Worm (Caenorhabditis elegans) whole organism, L1 larva: Measurements from ENCODE around the gene hbl-1.

ENCODE experiments used
- C04F5.9 ChIP-seq: sonication (generic microtip); optimal IDR thresholded peaks from 2 replicates; lab custom pipeline; 2016; ENCODE audit warnings: missing genetic modification characterization, missing compliant biosample characterization
- F16B12.6 ChIP-seq: fragments of 150-350 bp; optimal IDR thresholded peaks from 2 replicates; lab custom pipeline; 2014; ENCODE audit warnings: missing biosample characterization, missing genetic modification characterization
- Y116A8C.19 ChIP-seq: sonication (generic microtip); optimal IDR thresholded peaks from 2 replicates; lab custom pipeline; 2016; ENCODE audit warnings: missing compliant biosample characterization, missing genetic modification characterization, borderline replicate concordance
- aha-1 ChIP-seq: fragments of 150-350 bp; optimal IDR thresholded peaks from 2 replicates; lab custom pipeline; 2014; ENCODE audit warnings: missing biosample characterization, missing genetic modification characterization
- alr-1 ChIP-seq: fragments of 200-800 bp; sonication (Bioruptor generic); optimal IDR thresholded peaks from 2 replicates; lab custom pipeline; 2018; ENCODE audit warnings: borderline replicate concordance, mild to moderate bottlenecking, missing genetic modification characterization, missing compliant biosample characterization
- aly-2 ChIP-seq: fragments of 150-350 bp; optimal IDR thresholded peaks from 2 replicates; lab custom pipeline; 2014; ENCODE audit warnings: missing biosample characterization, missing genetic modification characterization
- ama-1 ChIP-seq: fragments of 150-350 bp; optimal IDR thresholded peaks from 2 replicates; lab custom pipeline; 2014
- ceh-82 ChIP-seq, 3 experiments: fragments of 150-350 bp in 1 of 3; sonication (generic microtip) in 2 of 3; optimal IDR thresholded peaks; 2 replicates each; lab custom pipeline; 2014 to 2017; ENCODE audit warnings: missing biosample characterization in 3 of 3, missing genetic modification characterization in 3 of 3
- egl-13 ChIP-seq: sonication (generic microtip); optimal IDR thresholded peaks from 2 replicates; lab custom pipeline; 2016; ENCODE audit warnings: missing genotype, missing genetic modification reagents, missing genetic modification characterization, missing compliant biosample characterization
- elt-2 ChIP-seq: sonication (generic microtip); optimal IDR thresholded peaks from 2 replicates; lab custom pipeline; 2016; ENCODE audit warnings: missing genetic modification characterization, mild to moderate bottlenecking, inconsistent platforms, missing compliant biosample characterization, missing genetic modification reagents
- fkh-10 ChIP-seq: sonication (generic microtip); optimal IDR thresholded peaks from 2 replicates; lab custom pipeline; 2017; ENCODE audit warnings: missing biosample characterization, missing genetic modification reagents, missing genetic modification characterization
- grh-1 ChIP-seq: fragments of 200-800 bp; sonication (Bioruptor generic); IDR thresholded peaks from 2 replicates; pipeline ENCODE4 v1.3.6; 2022; ENCODE audit warnings: missing genetic modification reagents, missing genetic modification characterization, missing compliant biosample characterization
- lin-14 ChIP-seq: fragments of 200-800 bp; sonication (Bioruptor generic); optimal IDR thresholded peaks from 2 replicates; lab custom pipeline; 2018; ENCODE audit warnings: mild to moderate bottlenecking, missing genetic modification characterization, moderate library complexity, missing compliant biosample characterization
- lin-35 ChIP-seq, 2 experiments: fragments of 150-350 bp; optimal IDR thresholded peaks; 2 replicates each; lab custom pipeline; 2014; ENCODE audit warnings: missing biosample characterization in 2 of 2, missing genetic modification characterization in 2 of 2, missing genetic modification reagents in 2 of 2
- lsy-2 ChIP-seq, 2 experiments: fragments of 150-350 bp; optimal IDR thresholded peaks; 2 replicates each; lab custom pipeline; 2014; ENCODE audit warnings: missing biosample characterization in 2 of 2, missing genetic modification characterization in 2 of 2
- nhr-12 ChIP-seq: sonication (generic microtip); optimal IDR thresholded peaks from 2 replicates; lab custom pipeline; 2017; ENCODE audit warnings: missing biosample characterization, missing genetic modification characterization
- nhr-20 ChIP-seq: sonication (generic microtip); optimal IDR thresholded peaks from 2 replicates; lab custom pipeline; 2016; ENCODE audit warnings: mild to moderate bottlenecking, missing genetic modification characterization, missing compliant biosample characterization
- nhr-47 ChIP-seq: sonication (generic microtip); optimal IDR thresholded peaks from 2 replicates; lab custom pipeline; 2016; ENCODE audit warnings: mild to moderate bottlenecking, missing genetic modification characterization, moderate library complexity, missing compliant biosample characterization
- nhr-77 ChIP-seq: fragments of 150-350 bp; optimal IDR thresholded peaks from 2 replicates; lab custom pipeline; 2014; ENCODE audit warnings: missing biosample characterization, missing genetic modification characterization
- nhr-84 ChIP-seq: sonication (generic microtip); optimal IDR thresholded peaks from 2 replicates; lab custom pipeline; 2017; ENCODE audit warnings: missing biosample characterization, missing genetic modification characterization
- nhr-85 ChIP-seq: sonication (generic microtip); peaks from one replicate; lab custom pipeline; 2016; ENCODE audit warnings: missing genetic modification characterization, inconsistent platforms, missing compliant biosample characterization
- pqm-1 ChIP-seq: sonication (generic microtip); optimal IDR thresholded peaks from 3 replicates; lab custom pipeline; 2017; ENCODE audit warnings: missing biosample characterization, missing genetic modification characterization
- rnt-1 ChIP-seq: sonication (generic microtip); optimal IDR thresholded peaks from 2 replicates; lab custom pipeline; 2016; ENCODE audit warnings: mild to moderate bottlenecking, missing genetic modification characterization, moderate library complexity, missing compliant biosample characterization
- skn-1 ChIP-seq: fragments of 150-350 bp; optimal IDR thresholded peaks from 2 replicates; lab custom pipeline; 2014; ENCODE audit warnings: missing biosample characterization, missing genetic modification characterization
- swsn-7 ChIP-seq: sonication (generic microtip); optimal IDR thresholded peaks from 2 replicates; lab custom pipeline; 2016; ENCODE audit warnings: missing genetic modification characterization, missing compliant biosample characterization
- unc-98 ChIP-seq: fragments of 200-800 bp; sonication (Bioruptor generic); IDR thresholded peaks from 2 replicates; pipeline ENCODE4 v1.3.6; 2022; ENCODE audit warnings: missing genetic modification characterization, missing compliant biosample characterization
- zag-1 ChIP-seq: fragments of 150-350 bp; optimal IDR thresholded peaks from 2 replicates; lab custom pipeline; 2014; ENCODE audit warnings: missing biosample characterization, missing genetic modification characterization
- ztf-4 ChIP-seq: fragments of 150-350 bp; optimal IDR thresholded peaks from 2 replicates; lab custom pipeline; 2014; ENCODE audit warnings: missing biosample characterization, missing genetic modification characterization

Gene hbl-1

DNA sequence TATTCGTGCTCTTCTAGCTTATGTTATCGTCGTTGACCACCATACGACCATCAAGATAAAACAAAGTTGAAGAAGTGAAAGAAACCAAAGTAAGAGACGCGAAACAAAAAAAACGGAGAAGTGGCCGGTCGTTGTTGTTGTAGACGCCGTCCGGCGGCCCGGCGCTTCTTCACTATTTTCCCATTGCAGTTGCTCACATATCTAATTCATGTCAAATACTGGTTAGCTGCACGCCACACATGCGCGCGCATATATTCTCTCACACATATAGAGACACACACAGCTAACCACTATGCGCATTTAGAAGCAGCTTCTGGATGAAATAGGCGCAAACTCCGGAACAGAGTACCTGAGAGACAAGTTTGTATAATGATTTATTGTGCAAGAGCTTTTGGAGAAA, 46.1 kb downstream of the hbl-1 start:
- no peak for TF ChIP-seq swsn-7 (tag; lab: Kevin White, UChicago)
- TF ChIP-seq ceh-82 (tag; optimal IDR thresholded peaks at IDR 0.05; lab: Kevin White, UChicago), result peak in 1 of 3 experiments; percentile 26
- no peak for TF ChIP-seq nhr-85
- TF ChIP-seq lin-14 (GFP tag; lab: Kevin White, UChicago), result peak; percentile 53
- no peak for TF ChIP-seq ztf-4 (tag; lab: Kevin White, UChicago)
- peak; percentile 4 for TF ChIP-seq egl-13
- no peak for TF ChIP-seq aly-2 (tag; lab: Kevin White, UChicago)
- TF ChIP-seq F16B12.6, result no peak
- no peak for TF ChIP-seq nhr-20
- no peak for TF ChIP-seq zag-1 (tag; lab: Kevin White, UChicago)
- no peak for TF ChIP-seq ama-1
- no peak for TF ChIP-seq unc-98 (GFP tag; lab: Robert Waterston, UW)
- TF ChIP-seq pqm-1, result no peak

- TF ChIP-seq pqm-1 (no peak), fkh-10 (GFP tag; lab: Kevin White, UChicago) (peak; percentile 9), lin-14 (GFP tag; lab: Kevin White, UChicago) (peak; percentile 44)
- TF ChIP-seq, all 84 proteins: peak for 2
Observed at ce11 chrX:5869603-5870002, 47.7 kb downstream of the hbl-1 start.

DNA sequence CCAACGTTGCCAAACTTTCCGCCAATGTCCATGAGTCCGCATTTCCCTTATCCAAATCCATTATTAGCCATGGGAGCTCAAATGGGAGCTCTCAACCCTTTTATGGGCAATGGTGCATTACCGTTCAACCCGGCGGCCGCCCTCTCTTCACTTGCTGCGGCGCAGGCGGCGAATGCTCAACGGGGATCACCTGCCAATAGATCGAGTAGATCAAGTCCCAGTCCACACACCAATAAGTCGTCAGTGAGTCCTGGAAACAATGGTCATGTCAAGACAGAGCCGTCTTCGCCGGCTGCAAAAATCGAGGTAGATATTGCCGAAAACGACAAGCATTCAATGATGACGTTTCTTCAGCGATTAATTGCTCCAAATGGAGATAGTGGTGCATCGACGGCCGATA, 50.2 kb downstream of the hbl-1 start:
- TF ChIP-seq aha-1 (tag; lab: Kevin White, UChicago) (no peak), lsy-2 (tag; optimal IDR thresholded peaks at IDR 0.05; lab: Kevin White, UChicago) (no peak), fkh-10 (GFP tag; lab: Kevin White, UChicago) (no peak), nhr-84 (tag; lab: Kevin White, UChicago) (no peak), C04F5.9 (tag; lab: Kevin White, UChicago) (no peak), nhr-77 (no peak), rnt-1 (no peak), grh-1 (no peak)

- TF ChIP-seq Y116A8C.19 (tag; lab: Kevin White, UChicago) (no peak), F16B12.6 (no peak), nhr-12 (no peak), nhr-20 (no peak), skn-1 (tag; lab: Kevin White, UChicago) (no peak), elt-2 (tag; lab: Kevin White, UChicago) (no peak), nhr-47 (tag; lab: Kevin White, UChicago) (no peak), alr-1 (tag; lab: Kevin White, UChicago) (no peak), swsn-7 (tag; lab: Kevin White, UChicago) (no peak)
Observed at ce11 chrX:5875567-5875966, 53.6 kb downstream of the hbl-1 start, which contains the start of gene F49E10.4. TSS of gene F49E10.4 (plus strand) at chrX:5875867.

DNA sequence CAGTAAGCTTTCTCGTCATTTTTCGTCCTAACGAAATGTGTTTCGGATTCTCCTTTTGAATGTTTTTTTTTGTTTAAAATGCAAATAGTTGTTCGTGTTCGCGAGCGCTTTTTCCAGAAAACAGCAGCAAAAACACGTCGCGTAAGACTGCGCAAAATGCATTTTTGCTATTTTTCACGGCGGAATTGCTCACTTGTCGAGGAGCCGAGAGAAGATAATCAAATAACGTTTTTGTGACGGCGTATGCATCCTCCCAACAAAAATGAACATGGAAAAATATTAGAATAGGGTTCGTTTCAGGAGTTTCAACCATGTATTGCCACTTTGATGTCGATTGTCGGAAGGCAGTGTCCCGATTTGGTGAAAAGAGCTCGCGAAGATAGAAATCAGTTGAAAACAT, 55.1 kb downstream of the hbl-1 start:
- peak; percentile 28 for TF ChIP-seq fkh-10 (GFP tag; lab: Kevin White, UChicago)
- TF ChIP-seq lin-35 (GFP tag; optimal IDR thresholded peaks at IDR 0.05; lab: Kevin White, UChicago), result no peak
- peak; percentile 20 for TF ChIP-seq lin-14 (GFP tag; lab: Kevin White, UChicago)
